Worm (Caenorhabditis elegans) whole organism, L1 larva: Measurements from ENCODE around the gene K08F4.5.

Source experiments
- aly-2 ChIP-seq: fragments of 150-350 bp; optimal IDR thresholded peaks from 2 replicates; lab custom pipeline; 2014; ENCODE audit warnings: missing biosample characterization, missing genetic modification characterization
- dpl-1 ChIP-seq, 3 experiments: fragments of 150-350 bp in 2 of 3; sonication (generic microtip) in 1 of 3; optimal IDR thresholded peaks; 2 replicates each; lab custom pipeline; 2014 to 2017; ENCODE audit warnings: missing biosample characterization in 3 of 3, missing genetic modification characterization in 3 of 3, missing genetic modification reagents in 3 of 3
- efl-1 ChIP-seq, 4 experiments: fragments of 150-350 bp; optimal IDR thresholded peaks in 3 of 4; peaks in 1 of 4; 1 replicate in 1 of 4; 2 replicates in 3 of 4; lab custom pipeline; 2014; ENCODE audit warnings: missing biosample characterization in 2 of 4, missing genetic modification characterization in 2 of 4, missing genetic modification reagents in 2 of 4
- elt-2 ChIP-seq: sonication (generic microtip); optimal IDR thresholded peaks from 2 replicates; lab custom pipeline; 2016; ENCODE audit warnings: missing genetic modification characterization, mild to moderate bottlenecking, inconsistent platforms, missing compliant biosample characterization, missing genetic modification reagents
- lin-13 ChIP-seq: fragments of 150-350 bp; optimal IDR thresholded peaks from 2 replicates; lab custom pipeline; 2014; ENCODE audit warnings: missing biosample characterization, missing genetic modification reagents, missing genetic modification characterization
- lin-14 ChIP-seq: fragments of 200-800 bp; sonication (Bioruptor generic); optimal IDR thresholded peaks from 2 replicates; lab custom pipeline; 2018; ENCODE audit warnings: mild to moderate bottlenecking, missing genetic modification characterization, moderate library complexity, missing compliant biosample characterization
- nhr-237 ChIP-seq: fragments of 150-350 bp; optimal IDR thresholded peaks from 2 replicates; lab custom pipeline; 2014; ENCODE audit warnings: missing biosample characterization, missing genetic modification characterization
- nhr-28 ChIP-seq: fragments of 150-350 bp; optimal IDR thresholded peaks from 2 replicates; lab custom pipeline; 2014; ENCODE audit warnings: missing biosample characterization, missing genetic modification characterization
- pag-3 ChIP-seq: sonication (generic microtip); optimal IDR thresholded peaks from 2 replicates; lab custom pipeline; 2017; ENCODE audit warnings: missing genetic modification characterization, mild to moderate bottlenecking, missing compliant biosample characterization, antibody characterized with exemption, borderline replicate concordance; ENCODE audit not compliant: insufficient read depth
- snpc-4 ChIP-seq: fragments of 150-350 bp; optimal IDR thresholded peaks from 2 replicates; lab custom pipeline; 2014; ENCODE audit warnings: missing biosample characterization, missing genetic modification characterization
- unc-130 ChIP-seq: fragments of 150-350 bp; optimal IDR thresholded peaks from 2 replicates; lab custom pipeline; 2017; ENCODE audit warnings: missing biosample characterization, missing genetic modification characterization, inconsistent platforms

DNA sequence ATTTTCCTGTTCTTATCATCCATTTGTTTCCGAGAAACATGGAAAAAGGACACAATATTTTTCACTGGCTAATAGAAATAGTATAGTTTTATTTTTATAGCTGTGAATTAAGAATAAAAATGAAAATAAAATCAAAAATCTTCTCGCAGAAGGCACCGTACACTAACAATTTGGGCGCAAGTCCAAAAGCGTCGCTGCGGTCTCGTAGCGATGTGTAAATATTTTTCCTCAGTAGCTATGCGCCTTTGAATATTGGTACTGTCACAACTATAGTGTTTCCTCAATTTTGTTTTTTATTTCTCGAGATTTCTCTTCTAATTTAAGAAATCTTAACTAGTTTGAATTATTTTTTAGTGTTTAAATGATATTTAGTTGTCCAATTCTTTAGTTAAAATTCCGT is 21.3 kb upstream of the K08F4.5 start:
- no peak for TF ChIP-seq lin-13 (GFP tag; lab: Kevin White, UChicago)
- TF ChIP-seq unc-130 (tag; lab: Kevin White, UChicago), result no peak
- TF ChIP-seq snpc-4 (tag; lab: Kevin White, UChicago), result no peak
- TF ChIP-seq elt-2 (tag; lab: Kevin White, UChicago), result no peak
- no peak for TF ChIP-seq lin-14 (GFP tag; lab: Kevin White, UChicago)
- no peak for TF ChIP-seq dpl-1 (GFP tag; optimal IDR thresholded peaks at IDR 0.05; lab: Kevin White, UChicago)
- no peak for TF ChIP-seq aly-2 (tag; lab: Kevin White, UChicago)
- TF ChIP-seq nhr-237 (tag; lab: Kevin White, UChicago), result no peak
- no peak for TF ChIP-seq efl-1 (optimal IDR thresholded peaks at IDR 0.05; lab: Kevin White, UChicago)
- no peak for TF ChIP-seq efl-1 (GFP tag; optimal IDR thresholded peaks at IDR 0.05 in 1 of 2; lab: Kevin White, UChicago)
- TF ChIP-seq nhr-28, result no peak
- TF ChIP-seq pag-3 (tag; lab: Kevin White, UChicago), result no peak
